Worm (Caenorhabditis elegans): ENCODE results near the gene F17E9.15.

DNA sequence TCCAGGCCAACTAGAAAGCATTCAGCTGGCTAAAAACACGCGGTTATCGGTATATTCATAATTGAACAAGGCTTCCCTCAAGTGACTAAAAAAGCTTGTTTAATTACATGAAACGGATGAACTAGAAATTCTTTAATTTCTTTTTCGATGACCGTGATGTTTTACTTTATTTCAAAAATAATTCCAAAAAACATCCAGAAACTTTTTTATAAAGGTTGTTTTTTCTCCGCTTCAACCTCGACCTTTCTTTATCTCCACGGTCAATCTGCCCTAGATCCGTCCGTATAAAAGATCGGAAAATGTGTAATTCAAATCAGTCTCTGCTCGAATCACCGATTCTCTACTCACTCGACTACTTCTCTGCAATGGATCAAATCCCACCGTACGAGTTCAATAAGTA is 1.7 kb upstream of the F17E9.15 start, which contains the start of gene F17E9.5:
- TF ChIP-seq nhr-11 (tag; optimal IDR thresholded peaks at IDR 0.05): no peak
- TF ChIP-seq fos-1 (tag; optimal IDR thresholded peaks at IDR 0.05): no peak
- TF ChIP-seq lin-15B (tag; optimal IDR thresholded peaks at IDR 0.05): no peak
- no peak for TF ChIP-seq snpc-4 (tag; optimal IDR thresholded peaks at IDR 0.05)
- TF ChIP-seq nhr-76 (tag; optimal IDR thresholded peaks at IDR 0.05): no peak
- no peak for TF ChIP-seq nhr-237 (tag; optimal IDR thresholded peaks at IDR 0.05)
- no peak for TF ChIP-seq lin-39 (tag; optimal IDR thresholded peaks at IDR 0.05)

Measured in whole organism, L1 larva.